Fruit fly (Drosophila melanogaster): ENCODE data around the gene t-cup.

The t-cup gene

DNA sequence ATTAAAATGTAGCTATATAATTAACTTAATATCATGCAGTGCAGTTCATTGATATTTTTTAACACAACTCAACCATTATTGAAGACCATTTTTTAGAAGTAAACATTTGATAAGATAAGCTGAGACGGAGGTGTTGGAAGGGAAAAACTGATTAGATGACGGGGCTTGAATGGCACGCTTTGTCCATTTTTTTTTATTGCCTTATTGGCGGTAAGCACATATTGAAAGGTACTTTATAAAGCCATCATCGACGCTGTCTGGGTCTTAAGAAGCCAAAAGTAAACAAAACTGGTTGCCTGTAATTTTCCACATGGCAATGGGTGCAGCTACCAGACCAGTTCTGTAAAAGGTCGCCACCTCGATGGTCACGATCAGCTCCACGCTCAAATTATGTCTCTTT lies 9.6 kb upstream of the t-cup start (continued):
- no peak for TF ChIP-seq klu (GFP tag; IDR thresholded peaks at IDR 0.05)
- TF ChIP-seq Nf-YB (GFP tag; optimal IDR thresholded peaks at IDR 0.05): no peak
- no peak for TF ChIP-seq CG6254 (GFP tag; optimal IDR thresholded peaks at IDR 0.05)
- TF ChIP-seq z (GFP tag; IDR thresholded peaks at IDR 0.05): no peak
- peak; percentile 20 for TF ChIP-seq Fer3 (tag; optimal IDR thresholded peaks at IDR 0.05)
- no peak for TF ChIP-seq Hand (GFP tag; optimal IDR thresholded peaks at IDR 0.05)
- no peak for TF ChIP-seq Trl (optimal IDR thresholded peaks at IDR 0.05)
- no peak for TF ChIP-seq Trl (GFP tag; optimal IDR thresholded peaks at IDR 0.05)
- TF ChIP-seq Bdp1 (GFP tag; optimal IDR thresholded peaks at IDR 0.05): no peak
- TF ChIP-seq Sin3A (optimal IDR thresholded peaks at IDR 0.05): no peak
- TF ChIP-seq luna (GFP tag; optimal IDR thresholded peaks at IDR 0.05): no peak
- TF ChIP-seq chinmo (GFP tag; IDR thresholded peaks at IDR 0.05; ENCODE audit: partially characterized antibody): 0 out of 4 replicates have a peak, but pooled peaks have one; percentile 19
- no peak for TF ChIP-seq Ets97D (GFP tag; optimal IDR thresholded peaks at IDR 0.05)
- no peak for TF ChIP-seq CG2875 (GFP tag; optimal IDR thresholded peaks at IDR 0.05)
- TF ChIP-seq HLH3B (GFP tag; IDR thresholded peaks at IDR 0.05): 0 out of 2 replicates have a peak, but pooled peaks have one; percentile 4
- TF ChIP-seq phol (tag; optimal IDR thresholded peaks at IDR 0.05): no peak
- no peak for TF ChIP-seq CG1024 (GFP tag; IDR thresholded peaks at IDR 0.05)
- TF ChIP-seq CG17612 (GFP tag; IDR thresholded peaks at IDR 0.05): no peak
- no peak for TF ChIP-seq Dip3 (GFP tag; optimal IDR thresholded peaks at IDR 0.05)
- no peak for TF ChIP-seq Asciz (GFP tag; optimal IDR thresholded peaks at IDR 0.05)
- TF ChIP-seq sim (GFP tag; IDR thresholded peaks at IDR 0.05): no peak
- peak; percentile 77 for TF ChIP-seq sqz (GFP tag; optimal IDR thresholded peaks at IDR 0.05)
- TF ChIP-seq C15 (GFP tag; IDR thresholded peaks at IDR 0.05): no peak
- TF ChIP-seq Stat92E (GFP tag; optimal IDR thresholded peaks at IDR 0.05): peak in 1 of 3 experiments; percentile 39
- TF ChIP-seq Gsc (GFP tag; IDR thresholded peaks at IDR 0.05): no peak
- TF ChIP-seq Ets65A (GFP tag): peak; percentile 29
- TF ChIP-seq sens-2 (GFP tag; IDR thresholded peaks at IDR 0.05): no peak
- no peak for TF ChIP-seq pum (GFP tag; optimal IDR thresholded peaks at IDR 0.05)
- peak; percentile 13 for TF ChIP-seq MTF-1 (GFP tag; optimal IDR thresholded peaks at IDR 0.05; ENCODE audit: borderline replicate concordance)
- TF ChIP-seq Atf6 (GFP tag; IDR thresholded peaks at IDR 0.05): peak; percentile 23; the same call in 1 of the 2 replicates
- TF ChIP-seq CG9609 (GFP tag; optimal IDR thresholded peaks at IDR 0.05): no peak
- TF ChIP-seq vnd (GFP tag; IDR thresholded peaks at IDR 0.05; ENCODE audit: partially characterized antibody): no peak
- no peak for TF ChIP-seq CG12942 (GFP tag; optimal IDR thresholded peaks at IDR 0.05)
- TF ChIP-seq CG6654 (GFP tag; optimal IDR thresholded peaks at IDR 0.05): no peak
- TF ChIP-seq Vsx1 (GFP tag; optimal IDR thresholded peaks at IDR 0.05): peak; percentile 44
- no peak for TF ChIP-seq CG10274 (GFP tag; optimal IDR thresholded peaks at IDR 0.05)
- TF ChIP-seq CG2116 (GFP tag; optimal IDR thresholded peaks at IDR 0.05): no peak
- TF ChIP-seq CG3065 (GFP tag; optimal IDR thresholded peaks at IDR 0.05): no peak
- no peak for TF ChIP-seq CG8388 (GFP tag; optimal IDR thresholded peaks at IDR 0.05)
- TF ChIP-seq her (GFP tag; optimal IDR thresholded peaks at IDR 0.05): no peak
- TF ChIP-seq ftz-f1 (GFP tag; optimal IDR thresholded peaks at IDR 0.05): no peak
- no peak for TF ChIP-seq CG12659 (GFP tag; optimal IDR thresholded peaks at IDR 0.05)
- peak; percentile 4 for TF ChIP-seq CG12769 (tag; optimal IDR thresholded peaks at IDR 0.05)
- TF ChIP-seq CG31441 (GFP tag; IDR thresholded peaks at IDR 0.05): no peak
- no peak for TF ChIP-seq unc-4 (GFP tag; IDR thresholded peaks at IDR 0.05; ENCODE audit: partially characterized antibody)
- peak; percentile 20 for TF ChIP-seq CG2678 (tag; optimal IDR thresholded peaks at IDR 0.05)
- peak; percentile 88 for TF ChIP-seq CG8281 (tag; optimal IDR thresholded peaks at IDR 0.05)
- peak; percentile 46 for TF ChIP-seq CG17568 (GFP tag; optimal IDR thresholded peaks at IDR 0.05)
- TF ChIP-seq Side (GFP tag; optimal IDR thresholded peaks at IDR 0.05): no peak
- no peak for TF ChIP-seq Dfd (GFP tag; optimal IDR thresholded peaks at IDR 0.05)
- TF ChIP-seq trem (tag; optimal IDR thresholded peaks at IDR 0.05): no peak
- peak; percentile 2 for TF ChIP-seq schlank (tag; optimal IDR thresholded peaks at IDR 0.05)
